Worm (Caenorhabditis elegans): Measurements from ENCODE around the gene clh-3.

Gene clh-3

DNA sequence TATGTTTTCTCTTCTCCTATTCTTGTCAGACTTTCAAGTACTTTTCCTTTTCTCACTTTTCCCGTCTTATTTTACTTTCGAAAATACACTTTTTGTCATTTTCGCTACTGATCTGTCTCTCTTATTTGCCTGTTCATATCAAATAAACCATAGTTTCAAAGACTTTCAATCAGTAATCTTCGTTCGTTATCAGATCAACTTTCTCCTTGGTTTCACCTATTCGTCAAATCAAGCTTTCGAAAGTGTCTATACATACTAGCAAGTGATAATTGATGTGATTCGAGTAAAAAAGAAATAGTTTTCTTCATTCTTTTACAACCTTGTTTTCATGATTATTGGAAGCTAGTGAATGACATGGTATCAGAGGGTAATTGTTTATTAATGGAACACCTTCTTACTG is 17.0 kb upstream of the clh-3 start:
- no peak for TF ChIP-seq ztf-29 (GFP tag; IDR thresholded peaks at IDR 0.05)
- TF ChIP-seq T22C8.4 (GFP tag; IDR thresholded peaks at IDR 0.05) = no peak
- TF ChIP-seq cog-1 (tag; optimal IDR thresholded peaks at IDR 0.05) = no peak
- TF ChIP-seq ztf-23 (GFP tag; IDR thresholded peaks at IDR 0.05) = no peak
- no peak for TF ChIP-seq klf-2 (GFP tag; conservative IDR thresholded peaks at IDR 0.05)
- TF ChIP-seq ref-1 (GFP tag; conservative IDR thresholded peaks at IDR 0.05) = no peak
- TF ChIP-seq flt-1 (GFP tag; IDR thresholded peaks at IDR 0.05) = no peak
- no peak for TF ChIP-seq tab-1 (GFP tag; IDR thresholded peaks at IDR 0.05)
- no peak for TF ChIP-seq med-1 (GFP tag; optimal IDR thresholded peaks at IDR 0.05; ENCODE audit: insufficient read depth)

ce11 chrII:7239705-7240104 is 14.0 kb upstream of the clh-3 start:
- TF ChIP-seq ztf-29 (GFP tag; IDR thresholded peaks at IDR 0.05) (no peak), tab-1 (GFP tag; IDR thresholded peaks at IDR 0.05) (no peak), ztf-23 (GFP tag; IDR thresholded peaks at IDR 0.05) (no peak)

DNA sequence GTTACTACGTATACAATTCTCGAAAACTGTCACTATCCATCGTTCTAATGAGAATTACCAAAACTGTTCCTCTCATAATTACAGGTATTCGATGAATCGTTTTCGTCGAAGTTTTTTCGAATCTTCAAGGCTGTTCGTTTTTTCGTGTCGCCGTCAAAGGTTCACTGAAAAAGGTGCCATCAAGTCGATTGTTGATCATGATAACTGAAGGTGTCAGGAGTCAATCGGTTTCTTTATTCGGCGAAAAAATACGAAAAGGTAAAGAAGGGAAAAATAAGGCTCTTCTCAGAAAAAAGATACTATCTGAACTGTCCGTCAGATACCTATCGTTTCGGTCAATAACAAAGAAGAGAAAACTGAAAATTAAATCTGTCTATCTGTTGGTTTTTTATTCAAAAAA is 13.1 kb upstream of the clh-3 start:
- TF ChIP-seq tab-1 (GFP tag; IDR thresholded peaks at IDR 0.05) = no peak
- TF ChIP-seq klf-2 (GFP tag; conservative IDR thresholded peaks at IDR 0.05) = no peak
- no peak for TF ChIP-seq ztf-29 (GFP tag; IDR thresholded peaks at IDR 0.05)
- no peak for TF ChIP-seq ref-1 (GFP tag; conservative IDR thresholded peaks at IDR 0.05)

DNA sequence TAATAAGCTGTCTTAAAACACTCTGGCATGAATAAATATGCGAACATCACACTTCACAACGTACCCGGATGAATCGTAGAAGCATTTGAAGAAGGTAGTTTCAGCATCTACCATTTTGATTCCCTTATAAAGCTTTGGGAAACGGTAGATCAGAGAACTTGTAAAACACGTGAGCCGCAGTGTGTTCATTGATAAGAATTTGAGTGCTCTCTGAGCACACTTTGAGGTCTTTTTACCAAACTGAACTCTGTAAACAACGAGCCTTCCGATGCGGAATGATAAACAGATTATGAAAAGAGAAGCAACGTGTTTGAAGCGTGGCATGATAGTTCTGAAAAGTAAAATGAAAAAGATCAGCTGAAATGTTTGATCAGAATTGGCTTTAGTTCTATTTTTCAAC is 12.5 kb upstream of the clh-3 start, which contains the start of gene aqp-1:
Gene aqp-1, minus strand, starts transcription at position 102 of the 400 bp plus-strand sequence.
- no peak for TF ChIP-seq flt-1 (GFP tag; IDR thresholded peaks at IDR 0.05)
- TF ChIP-seq cog-1 (tag; optimal IDR thresholded peaks at IDR 0.05) = no peak
- TF ChIP-seq ztf-29 (GFP tag; IDR thresholded peaks at IDR 0.05) = no peak
- no peak for TF ChIP-seq tab-1 (GFP tag; IDR thresholded peaks at IDR 0.05)
- no peak for TF ChIP-seq T22C8.4 (GFP tag; IDR thresholded peaks at IDR 0.05)
- no peak for TF ChIP-seq ztf-23 (GFP tag; IDR thresholded peaks at IDR 0.05)
- TF ChIP-seq ref-1 (GFP tag; conservative IDR thresholded peaks at IDR 0.05) = no peak
- no peak for TF ChIP-seq med-1 (GFP tag; optimal IDR thresholded peaks at IDR 0.05; ENCODE audit: insufficient read depth)
- TF ChIP-seq klf-2 (GFP tag; conservative IDR thresholded peaks at IDR 0.05) = no peak

DNA sequence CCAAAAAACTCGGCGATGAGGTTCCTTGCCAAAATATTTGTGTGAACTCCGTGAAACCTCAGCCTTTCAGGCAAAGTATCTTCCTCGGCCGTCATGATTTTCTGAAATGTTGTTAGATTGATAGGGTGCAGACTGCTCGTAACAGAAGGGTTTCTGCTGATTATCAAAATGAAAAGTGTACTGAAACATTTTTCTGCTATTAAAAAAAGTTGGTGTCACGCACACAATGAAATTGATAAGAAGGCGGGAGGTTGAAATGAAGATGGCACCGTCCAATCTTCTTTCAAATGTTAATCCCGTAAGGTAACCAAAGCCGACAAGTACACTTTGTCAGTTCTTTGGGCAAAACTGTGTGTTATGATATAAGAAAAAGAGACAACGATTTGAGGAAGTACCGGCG is 11.2 kb upstream of the clh-3 start:
- no peak for TF ChIP-seq ref-1 (GFP tag; conservative IDR thresholded peaks at IDR 0.05)
- no peak for TF ChIP-seq klf-2 (GFP tag; conservative IDR thresholded peaks at IDR 0.05)
- no peak for TF ChIP-seq ztf-23 (GFP tag; IDR thresholded peaks at IDR 0.05)
- TF ChIP-seq cog-1 (tag; optimal IDR thresholded peaks at IDR 0.05) = no peak
- TF ChIP-seq flt-1 (GFP tag; IDR thresholded peaks at IDR 0.05) = no peak
- TF ChIP-seq T22C8.4 (GFP tag; IDR thresholded peaks at IDR 0.05) = no peak
- no peak for TF ChIP-seq ztf-29 (GFP tag; IDR thresholded peaks at IDR 0.05)
- TF ChIP-seq med-1 (GFP tag; optimal IDR thresholded peaks at IDR 0.05; ENCODE audit: insufficient read depth) = no peak
- TF ChIP-seq tab-1 (GFP tag; IDR thresholded peaks at IDR 0.05) = no peak

- TF ChIP-seq med-1 (GFP tag; optimal IDR thresholded peaks at IDR 0.05; ENCODE audit: insufficient read depth) (no peak), ref-1 (GFP tag; conservative IDR thresholded peaks at IDR 0.05) (no peak), ztf-23 (GFP tag; IDR thresholded peaks at IDR 0.05) (no peak), T22C8.4 (GFP tag; IDR thresholded peaks at IDR 0.05) (no peak)
Measured at ce11 chrII:7233274-7233673, 7.6 kb upstream of the clh-3 start.

DNA sequence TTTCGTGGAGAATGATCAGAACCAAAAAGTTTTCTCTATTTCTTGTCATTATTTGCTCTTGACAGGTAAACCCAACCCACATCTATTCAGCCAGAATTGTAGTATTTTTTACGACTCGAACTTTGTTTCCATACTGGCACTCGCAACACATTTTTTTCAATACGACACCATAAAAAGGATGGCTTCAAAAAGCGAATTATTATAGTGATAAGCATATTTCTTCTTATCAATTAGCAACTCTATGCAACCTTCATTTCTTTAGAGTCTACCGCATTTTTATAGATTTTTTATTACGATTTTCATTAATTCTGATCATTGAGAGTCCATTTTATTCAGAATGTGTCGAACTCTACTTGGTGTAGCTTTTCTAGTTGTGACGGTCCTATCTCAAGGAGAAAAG is 6.8 kb upstream of the clh-3 start, which contains the start of gene ctsa-3.1:
Gene ctsa-3.1, plus strand, starts transcription at position 337 of the 400 bp plus-strand sequence.
- TF ChIP-seq ref-1 (GFP tag; conservative IDR thresholded peaks at IDR 0.05) = no peak
- TF ChIP-seq klf-2 (GFP tag; conservative IDR thresholded peaks at IDR 0.05) = no peak

ce11 chrII:7231951-7232350 is 6.2 kb upstream of the clh-3 start:
- TF ChIP-seq flt-1 (GFP tag; IDR thresholded peaks at IDR 0.05) = no peak
- no peak for TF ChIP-seq cog-1 (tag; optimal IDR thresholded peaks at IDR 0.05)
- TF ChIP-seq T22C8.4 (GFP tag; IDR thresholded peaks at IDR 0.05) = no peak
- TF ChIP-seq klf-2 (GFP tag; conservative IDR thresholded peaks at IDR 0.05) = no peak
- no peak for TF ChIP-seq ref-1 (GFP tag; conservative IDR thresholded peaks at IDR 0.05)
- TF ChIP-seq tab-1 (GFP tag; IDR thresholded peaks at IDR 0.05) = no peak
- TF ChIP-seq ztf-29 (GFP tag; IDR thresholded peaks at IDR 0.05) = no peak
- no peak for TF ChIP-seq ztf-23 (GFP tag; IDR thresholded peaks at IDR 0.05)

ce11 chrII:7230684-7231083 is 5.0 kb upstream of the clh-3 start:
- TF ChIP-seq tab-1 (GFP tag; IDR thresholded peaks at IDR 0.05) (no peak), ztf-29 (GFP tag; IDR thresholded peaks at IDR 0.05) (no peak), flt-1 (GFP tag; IDR thresholded peaks at IDR 0.05) (no peak), ztf-23 (GFP tag; IDR thresholded peaks at IDR 0.05) (no peak), ref-1 (GFP tag; conservative IDR thresholded peaks at IDR 0.05) (no peak), T22C8.4 (GFP tag; IDR thresholded peaks at IDR 0.05) (no peak), med-1 (GFP tag; optimal IDR thresholded peaks at IDR 0.05; ENCODE audit: insufficient read depth) (no peak), klf-2 (GFP tag; conservative IDR thresholded peaks at IDR 0.05) (no peak), cog-1 (tag; optimal IDR thresholded peaks at IDR 0.05) (no peak)

DNA sequence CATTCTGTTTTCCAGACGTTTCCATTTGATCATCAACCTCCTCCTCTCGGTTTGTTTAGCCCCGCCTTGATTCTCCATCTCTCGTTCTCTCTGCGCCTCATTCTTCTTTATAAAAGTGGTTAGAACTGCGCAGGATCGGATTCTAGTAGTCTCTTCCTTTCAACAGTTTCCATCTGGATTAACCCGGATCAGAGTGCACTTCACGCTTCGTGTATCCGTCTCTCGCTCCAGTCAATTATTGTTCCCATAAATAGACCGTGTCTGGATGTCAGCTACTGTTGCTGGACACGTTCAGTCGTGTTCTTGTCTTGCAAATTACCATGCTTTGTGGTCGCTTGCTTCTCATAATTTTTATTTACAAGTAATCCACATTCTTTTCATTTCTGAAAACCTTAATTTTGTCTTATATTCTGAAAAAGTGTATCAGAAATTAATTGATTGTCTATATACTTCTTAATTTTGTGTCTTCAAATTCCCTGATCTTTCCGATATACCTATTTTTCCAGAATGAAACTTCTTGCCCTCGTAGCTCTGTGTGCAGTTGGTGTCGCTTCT is 3.0 kb upstream of the clh-3 start, which contains the start of gene F32A5.4:
Gene F32A5.4, plus strand, starts transcription at position 505 of the 555 bp plus-strand sequence.
- no peak for TF ChIP-seq klf-2 (GFP tag; conservative IDR thresholded peaks at IDR 0.05)
- no peak for TF ChIP-seq ztf-23 (GFP tag; IDR thresholded peaks at IDR 0.05)
- TF ChIP-seq cog-1 (tag; optimal IDR thresholded peaks at IDR 0.05) = no peak
- TF ChIP-seq ref-1 (GFP tag; conservative IDR thresholded peaks at IDR 0.05) = no peak
- TF ChIP-seq med-1 (GFP tag; optimal IDR thresholded peaks at IDR 0.05; ENCODE audit: insufficient read depth) = no peak
- no peak for TF ChIP-seq T22C8.4 (GFP tag; IDR thresholded peaks at IDR 0.05)
- no peak for TF ChIP-seq tab-1 (GFP tag; IDR thresholded peaks at IDR 0.05)
- no peak for TF ChIP-seq flt-1 (GFP tag; IDR thresholded peaks at IDR 0.05)
- TF ChIP-seq ztf-29 (GFP tag; IDR thresholded peaks at IDR 0.05) = no peak

All from whole organism, midembryonic.